Fruit fly (Drosophila melanogaster) S2 (cell line): ENCODE measurements around the gene mbm.

ENCODE experiments used
- CG8478 ChIP-seq: fragments of >200 bp; optimal IDR thresholded peaks from 2 replicates; lab custom pipeline; 2018
- CTCF ChIP-seq, 2 experiments: fragments of >200 bp; optimal IDR thresholded peaks; 2 replicates each; lab custom pipeline; 2018

dm6 chr2L:290949-291348 is 17.4 kb upstream of the mbm start:
- TF ChIP-seq CG8478 (lab: Kevin White, UChicago), result no peak
- no peak for TF ChIP-seq CTCF (optimal IDR thresholded peaks at IDR 0.05; lab: Kevin White, UChicago)
